Worm (Caenorhabditis elegans) whole organism, L1 larva: ENCODE results near the gene T04C12.11.

Experiments used
- C16A3.4 ChIP-seq: fragments of 150-350 bp; optimal IDR thresholded peaks from 2 replicates; lab custom pipeline; 2014; ENCODE audit warnings: missing biosample characterization, missing genetic modification characterization
- F16B12.6 ChIP-seq: fragments of 150-350 bp; optimal IDR thresholded peaks from 2 replicates; lab custom pipeline; 2014; ENCODE audit warnings: missing biosample characterization, missing genetic modification characterization
- Y116A8C.19 ChIP-seq: sonication (generic microtip); optimal IDR thresholded peaks from 2 replicates; lab custom pipeline; 2016; ENCODE audit warnings: missing compliant biosample characterization, missing genetic modification characterization, borderline replicate concordance
- blmp-1 ChIP-seq: fragments of 150-350 bp; optimal IDR thresholded peaks from 2 replicates; lab custom pipeline; 2014; ENCODE audit warnings: missing biosample characterization, missing genetic modification characterization
- ceh-82 ChIP-seq, 3 experiments: fragments of 150-350 bp in 1 of 3; sonication (generic microtip) in 2 of 3; optimal IDR thresholded peaks; 2 replicates each; lab custom pipeline; 2014 to 2017; ENCODE audit warnings: missing biosample characterization in 3 of 3, missing genetic modification characterization in 3 of 3
- ceh-88 ChIP-seq: fragments of 200-800 bp; sonication (Bioruptor generic); IDR thresholded peaks from 2 replicates; pipeline ENCODE4 v1.3.6; 2022; ENCODE audit warnings: missing genetic modification characterization, missing compliant biosample characterization
- ceh-90 ChIP-seq: sonication (generic microtip); optimal IDR thresholded peaks from 2 replicates; lab custom pipeline; 2016; ENCODE audit warnings: missing genetic modification characterization, missing compliant biosample characterization
- ces-1 ChIP-seq: fragments of 150-350 bp; optimal IDR thresholded peaks from 2 replicates; lab custom pipeline; 2014; ENCODE audit warnings: missing biosample characterization, missing genetic modification reagents, missing genetic modification characterization
- dpl-1 ChIP-seq, 3 experiments: fragments of 150-350 bp in 2 of 3; sonication (generic microtip) in 1 of 3; optimal IDR thresholded peaks; 2 replicates each; lab custom pipeline; 2014 to 2017; ENCODE audit warnings: missing biosample characterization in 3 of 3, missing genetic modification characterization in 3 of 3, missing genetic modification reagents in 3 of 3
- dsc-1 ChIP-seq: sonication (generic microtip); optimal IDR thresholded peaks from 2 replicates; lab custom pipeline; 2016; ENCODE audit warnings: mild to moderate bottlenecking, missing genetic modification characterization, missing compliant biosample characterization
- efl-3 ChIP-seq: fragments of 200-800 bp; sonication (Bioruptor generic); optimal IDR thresholded peaks from 2 replicates; lab custom pipeline; 2018; ENCODE audit warnings: mild to moderate bottlenecking, missing genetic modification characterization, missing compliant biosample characterization
- egl-13 ChIP-seq: sonication (generic microtip); optimal IDR thresholded peaks from 2 replicates; lab custom pipeline; 2016; ENCODE audit warnings: missing genotype, missing genetic modification reagents, missing genetic modification characterization, missing compliant biosample characterization
- egl-27 ChIP-seq, 2 experiments: fragments of 150-350 bp in 1 of 2; sonication (generic microtip); optimal IDR thresholded peaks; 3 replicates each; lab custom pipeline; 2017 to 2018; ENCODE audit warnings: missing biosample characterization in 2 of 2, missing genetic modification characterization in 2 of 2, missing genetic modification reagents in 2 of 2
- fkh-10 ChIP-seq: sonication (generic microtip); optimal IDR thresholded peaks from 2 replicates; lab custom pipeline; 2017; ENCODE audit warnings: missing biosample characterization, missing genetic modification reagents, missing genetic modification characterization
- fkh-4 ChIP-seq: sonication (generic microtip); optimal IDR thresholded peaks from 2 replicates; lab custom pipeline; 2016; ENCODE audit warnings: missing compliant biosample characterization, missing genetic modification characterization, borderline replicate concordance
- fkh-8 ChIP-seq: sonication (generic microtip); optimal IDR thresholded peaks from 2 replicates; lab custom pipeline; 2016; ENCODE audit warnings: mild to moderate bottlenecking, missing genetic modification characterization, missing compliant biosample characterization
- grh-1 ChIP-seq: fragments of 200-800 bp; sonication (Bioruptor generic); IDR thresholded peaks from 2 replicates; pipeline ENCODE4 v1.3.6; 2022; ENCODE audit warnings: missing genetic modification reagents, missing genetic modification characterization, missing compliant biosample characterization
- hlh-17 ChIP-seq: fragments of 200-800 bp; sonication (Bioruptor generic); optimal IDR thresholded peaks from 2 replicates; lab custom pipeline; 2018; ENCODE audit warnings: missing genetic modification characterization, mild to moderate bottlenecking, missing compliant biosample characterization, moderate library complexity, borderline replicate concordance
- hlh-4 ChIP-seq: sonication (generic microtip); optimal IDR thresholded peaks from 2 replicates; lab custom pipeline; 2016; ENCODE audit warnings: mild to moderate bottlenecking, missing genetic modification characterization, missing compliant biosample characterization
- hpl-2 ChIP-seq: fragments of 150-350 bp; optimal IDR thresholded peaks from 2 replicates; lab custom pipeline; 2014; ENCODE audit warnings: missing biosample characterization, missing genetic modification reagents, missing genetic modification characterization
- jun-1 ChIP-seq: fragments of 150-350 bp; optimal IDR thresholded peaks from 2 replicates; lab custom pipeline; 2014; ENCODE audit warnings: missing biosample characterization, missing genetic modification reagents, missing genetic modification characterization
- lin-15B ChIP-seq: fragments of 150-350 bp; sonication (generic microtip); optimal IDR thresholded peaks from 3 replicates; lab custom pipeline; 2014; ENCODE audit warnings: missing biosample characterization, missing genetic modification characterization
- lin-35 ChIP-seq, 2 experiments: fragments of 150-350 bp; optimal IDR thresholded peaks; 2 replicates each; lab custom pipeline; 2014; ENCODE audit warnings: missing biosample characterization in 2 of 2, missing genetic modification characterization in 2 of 2, missing genetic modification reagents in 2 of 2
- lin-39 ChIP-seq: fragments of 150-350 bp; optimal IDR thresholded peaks from 2 replicates; lab custom pipeline; 2014; ENCODE audit warnings: missing biosample characterization, missing genetic modification reagents, missing genetic modification characterization
- lir-3 ChIP-seq: sonication (generic microtip); optimal IDR thresholded peaks from 2 replicates; lab custom pipeline; 2016; ENCODE audit warnings: mild to moderate bottlenecking, missing genetic modification characterization, moderate library complexity, missing compliant biosample characterization; ENCODE audit not compliant: poor library complexity
- mab-9 ChIP-seq: fragments of 200-800 bp; sonication (Bioruptor generic); IDR thresholded peaks from 2 replicates; pipeline ENCODE4 v1.3.6; 2022; ENCODE audit warnings: missing genetic modification reagents, missing genetic modification characterization, missing compliant biosample characterization
- mef-2 ChIP-seq: fragments of 150-350 bp; optimal IDR thresholded peaks from 2 replicates; lab custom pipeline; 2014; ENCODE audit warnings: missing biosample characterization, missing genetic modification characterization
- mep-1 ChIP-seq: fragments of 150-350 bp; optimal IDR thresholded peaks from 2 replicates; lab custom pipeline; 2014; ENCODE audit warnings: missing biosample characterization, missing genetic modification characterization
- nhr-237 ChIP-seq: fragments of 150-350 bp; optimal IDR thresholded peaks from 2 replicates; lab custom pipeline; 2014; ENCODE audit warnings: missing biosample characterization, missing genetic modification characterization
- nhr-28 ChIP-seq: fragments of 150-350 bp; optimal IDR thresholded peaks from 2 replicates; lab custom pipeline; 2014; ENCODE audit warnings: missing biosample characterization, missing genetic modification characterization
- nhr-47 ChIP-seq: sonication (generic microtip); optimal IDR thresholded peaks from 2 replicates; lab custom pipeline; 2016; ENCODE audit warnings: mild to moderate bottlenecking, missing genetic modification characterization, moderate library complexity, missing compliant biosample characterization
- nhr-71 ChIP-seq: sonication (generic microtip); optimal IDR thresholded peaks from 2 replicates; lab custom pipeline; 2016; ENCODE audit warnings: mild to moderate bottlenecking, missing genetic modification characterization, moderate library complexity, missing compliant biosample characterization
- nhr-76 ChIP-seq: sonication (generic microtip); optimal IDR thresholded peaks from 2 replicates; lab custom pipeline; 2017; ENCODE audit warnings: missing biosample characterization, missing genetic modification characterization
- nhr-77 ChIP-seq: fragments of 150-350 bp; optimal IDR thresholded peaks from 2 replicates; lab custom pipeline; 2014; ENCODE audit warnings: missing biosample characterization, missing genetic modification characterization
- nhr-85 ChIP-seq: sonication (generic microtip); peaks from one replicate; lab custom pipeline; 2016; ENCODE audit warnings: missing genetic modification characterization, inconsistent platforms, missing compliant biosample characterization
- pax-3 ChIP-seq: fragments of 200-800 bp; sonication (Bioruptor generic); optimal IDR thresholded peaks from 2 replicates; lab custom pipeline; 2018; ENCODE audit warnings: mild to moderate bottlenecking, missing genetic modification characterization, moderate library complexity, missing compliant biosample characterization
- pqm-1 ChIP-seq: sonication (generic microtip); optimal IDR thresholded peaks from 3 replicates; lab custom pipeline; 2017; ENCODE audit warnings: missing biosample characterization, missing genetic modification characterization
- skn-1 ChIP-seq: fragments of 150-350 bp; optimal IDR thresholded peaks from 2 replicates; lab custom pipeline; 2014; ENCODE audit warnings: missing biosample characterization, missing genetic modification characterization
- snpc-4 ChIP-seq: fragments of 150-350 bp; optimal IDR thresholded peaks from 2 replicates; lab custom pipeline; 2014; ENCODE audit warnings: missing biosample characterization, missing genetic modification characterization
- snu-23 ChIP-seq: sonication (generic microtip); optimal IDR thresholded peaks from 2 replicates; lab custom pipeline; 2016; ENCODE audit warnings: missing genetic modification characterization, missing compliant biosample characterization
- unc-130 ChIP-seq: fragments of 150-350 bp; optimal IDR thresholded peaks from 2 replicates; lab custom pipeline; 2017; ENCODE audit warnings: missing biosample characterization, missing genetic modification characterization, inconsistent platforms
- unc-86 ChIP-seq: sonication (generic microtip); optimal IDR thresholded peaks from 2 replicates; lab custom pipeline; 2016; ENCODE audit warnings: missing genetic modification characterization, missing compliant biosample characterization
- unc-98 ChIP-seq: fragments of 200-800 bp; sonication (Bioruptor generic); IDR thresholded peaks from 2 replicates; pipeline ENCODE4 v1.3.6; 2022; ENCODE audit warnings: missing genetic modification characterization, missing compliant biosample characterization
- xbp-1 ChIP-seq: sonication (generic microtip); optimal IDR thresholded peaks from 2 replicates; lab custom pipeline; 2016; ENCODE audit warnings: missing genetic modification characterization, missing compliant biosample characterization
- zip-4 ChIP-seq: fragments of 200-800 bp; sonication (Bioruptor generic); optimal IDR thresholded peaks from 2 replicates; lab custom pipeline; 2018; ENCODE audit warnings: mild to moderate bottlenecking, missing genetic modification characterization, moderate library complexity, missing compliant biosample characterization
- ztf-11 ChIP-seq, 2 experiments: sonication (generic microtip); optimal IDR thresholded peaks; 2 replicates each; lab custom pipeline; 2016 to 2017; ENCODE audit warnings: missing genetic modification characterization in 2 of 2, missing biosample characterization in 1 of 2, missing compliant biosample characterization in 1 of 2

T04C12.11 gene

ce11 chrV:11033241-11033640 is 26.8 kb downstream of the T04C12.11 start:
- no peak for TF ChIP-seq blmp-1 (tag; lab: Kevin White, UChicago)
- peak; percentile 2 for TF ChIP-seq fkh-10 (GFP tag; lab: Kevin White, UChicago)
- peak; percentile 94 for TF ChIP-seq hlh-4 (tag; lab: Kevin White, UChicago)
- TF ChIP-seq unc-86 (tag; lab: Kevin White, UChicago): no peak
- TF ChIP-seq fkh-8: peak; percentile 47
- TF ChIP-seq nhr-47 (tag; lab: Kevin White, UChicago): peak; percentile 34
- TF ChIP-seq nhr-71 (tag; lab: Kevin White, UChicago): peak; percentile 42

ce11 chrV:11030675-11031074 is 29.4 kb downstream of the T04C12.11 start:
- TF ChIP-seq F16B12.6 (tag; lab: Kevin White, UChicago) (no peak), mab-9 (GFP tag; lab: Robert Waterston, UW) (no peak), hlh-17 (no peak), dsc-1 (no peak), egl-13 (tag; lab: Kevin White, UChicago) (no peak), unc-130 (no peak), nhr-237 (tag; lab: Kevin White, UChicago) (no peak), nhr-28 (tag; lab: Kevin White, UChicago) (no peak), ceh-88 (GFP tag; lab: Robert Waterston, UW) (no peak), dpl-1 (GFP tag; optimal IDR thresholded peaks at IDR 0.05; lab: Kevin White, UChicago) (no peak), hpl-2 (GFP tag; lab: Kevin White, UChicago) (no peak), zip-4 (GFP tag; lab: Kevin White, UChicago) (no peak)

ce11 chrV:11029309-11029708 is 30.8 kb downstream of the T04C12.11 start:
- TF ChIP-seq dpl-1 (GFP tag; optimal IDR thresholded peaks at IDR 0.05; lab: Kevin White, UChicago): peak; percentile 90 to 93 (median 93)
- TF ChIP-seq mef-2 (tag; lab: Kevin White, UChicago): no peak
- TF ChIP-seq nhr-71 (tag; lab: Kevin White, UChicago): peak; percentile 83
- no peak for TF ChIP-seq ces-1 (GFP tag; lab: Kevin White, UChicago)
- TF ChIP-seq jun-1: peak; percentile 53
- TF ChIP-seq pqm-1 (tag; lab: Kevin White, UChicago): no peak
- TF ChIP-seq lin-39 (tag; lab: Kevin White, UChicago): peak; percentile 0
- TF ChIP-seq lin-35 (GFP tag; optimal IDR thresholded peaks at IDR 0.05; lab: Kevin White, UChicago): peak; percentile 93 to 97
- peak; percentile 86 for TF ChIP-seq nhr-47 (tag; lab: Kevin White, UChicago)
- peak; percentile 59 for TF ChIP-seq mep-1 (tag; lab: Kevin White, UChicago)
- TF ChIP-seq fkh-8: peak; percentile 42
- peak; percentile 46; the same call in 1 of the 2 replicates for TF ChIP-seq unc-98 (GFP tag; lab: Robert Waterston, UW)
- peak; percentile 60 for TF ChIP-seq lin-15B (tag; lab: Kevin White, UChicago)
- TF ChIP-seq nhr-85 (tag; lab: Kevin White, UChicago): peak; percentile 94
- TF ChIP-seq snpc-4 (tag; lab: Kevin White, UChicago): peak; percentile 22
- peak; percentile 14 to 53 (median 18) for TF ChIP-seq ceh-82 (tag; optimal IDR thresholded peaks at IDR 0.05; lab: Kevin White, UChicago)
- peak; percentile 52 for TF ChIP-seq C16A3.4
- peak; percentile 67 for TF ChIP-seq blmp-1 (tag; lab: Kevin White, UChicago)
- TF ChIP-seq nhr-76: no peak
- TF ChIP-seq egl-13 (tag; lab: Kevin White, UChicago): peak; percentile 66
- peak; percentile 56 for TF ChIP-seq Y116A8C.19 (tag; lab: Kevin White, UChicago)
- TF ChIP-seq ztf-11 (tag; optimal IDR thresholded peaks at IDR 0.05; lab: Kevin White, UChicago): peak in 1 of 2 experiments; percentile 90
- TF ChIP-seq ceh-90 (tag; lab: Kevin White, UChicago): peak; percentile 90
- TF ChIP-seq lir-3: peak; percentile 93
- peak; percentile 80 for TF ChIP-seq pax-3 (tag; lab: Kevin White, UChicago)
- peak; percentile 45 for TF ChIP-seq skn-1 (tag; lab: Kevin White, UChicago)
- TF ChIP-seq grh-1 (GFP tag; lab: Robert Waterston, UW): peak; percentile 62
- no peak for TF ChIP-seq efl-3 (GFP tag; lab: Kevin White, UChicago)
- TF ChIP-seq unc-130: peak; percentile 30
- TF ChIP-seq fkh-4 (tag; lab: Kevin White, UChicago): peak; percentile 87
- TF ChIP-seq snu-23 (GFP tag; lab: Kevin White, UChicago): peak; percentile 73
- no peak for TF ChIP-seq nhr-77 (tag; lab: Kevin White, UChicago)
- TF ChIP-seq dsc-1: peak; percentile 78
- TF ChIP-seq egl-27 (tag; optimal IDR thresholded peaks at IDR 0.05; lab: Kevin White, UChicago): no peak
- TF ChIP-seq unc-86 (tag; lab: Kevin White, UChicago): peak; percentile 66
- TF ChIP-seq F16B12.6 (tag; lab: Kevin White, UChicago): peak; percentile 12
- peak; percentile 80 for TF ChIP-seq xbp-1 (tag; lab: Kevin White, UChicago)
- no peak for TF ChIP-seq hpl-2 (GFP tag; lab: Kevin White, UChicago)
